Worm (Caenorhabditis elegans) whole organism, young adult: ENCODE results near the gene fbxb-75.
A peak's percentile ranks its signal among the peaks of the same experiment; 100 is the strongest.

Experiments
- B0019.2 ChIP-seq: fragments of 200-800 bp; sonication (Bioruptor generic); conservative IDR thresholded peaks from 2 replicates; pipeline ENCODE4 v1.3.6; 2022; ENCODE audit warnings: missing genetic modification reagents, missing genetic modification characterization, missing compliant biosample characterization
- B0261.1 ChIP-seq: sonication (generic microtip); optimal IDR thresholded peaks from 2 replicates; lab custom pipeline; 2016; ENCODE audit warnings: mild to moderate bottlenecking, missing genetic modification characterization, moderate library complexity, missing compliant biosample characterization
- F10E7.11 ChIP-seq: sonication (generic microtip); optimal IDR thresholded peaks from 2 replicates; lab custom pipeline; 2017; ENCODE audit warnings: mild to moderate bottlenecking, missing genetic modification characterization, moderate library complexity, missing compliant biosample characterization
- F57A8.1 ChIP-seq: fragments of 200-800 bp; sonication (Bioruptor generic); optimal IDR thresholded peaks from 2 replicates; lab custom pipeline; 2018; ENCODE audit warnings: mild to moderate bottlenecking, missing genetic modification characterization, moderate library complexity, missing compliant biosample characterization
- F57C9.4 ChIP-seq: sonication (generic microtip); optimal IDR thresholded peaks from 2 replicates; lab custom pipeline; 2017; ENCODE audit warnings: mild to moderate bottlenecking, missing genetic modification characterization, missing compliant biosample characterization
- Y53G8AR.9 ChIP-seq: fragments of 200-800 bp; sonication (Bioruptor generic); conservative IDR thresholded peaks from 2 replicates; pipeline ENCODE4 v1.3.6; 2022; ENCODE audit warnings: missing genetic modification reagents, missing genetic modification characterization, missing compliant biosample characterization
- Y56A3A.18 ChIP-seq: fragments of 200-800 bp; sonication (Bioruptor generic); IDR thresholded peaks from 2 replicates; pipeline ENCODE4 v1.3.6; 2022; ENCODE audit warnings: missing genetic modification reagents, missing genetic modification characterization, missing compliant biosample characterization
- Y67H2A.10 ChIP-seq: fragments of 200-800 bp; sonication (Bioruptor generic); conservative IDR thresholded peaks from 2 replicates; pipeline ENCODE4 v1.3.6; 2022; ENCODE audit warnings: missing genetic modification reagents, missing genetic modification characterization, missing compliant biosample characterization
- ZK185.1 ChIP-seq: sonication (generic microtip); optimal IDR thresholded peaks from 2 replicates; lab custom pipeline; 2016; ENCODE audit warnings: mild to moderate bottlenecking, missing genetic modification characterization, missing compliant biosample characterization; ENCODE audit not compliant: poor library complexity, severe bottlenecking
- akir-1 ChIP-seq: fragments of 200-800 bp; sonication (Bioruptor generic); optimal IDR thresholded peaks from 2 replicates; lab custom pipeline; 2018; ENCODE audit warnings: mild to moderate bottlenecking, missing genetic modification characterization, moderate library complexity, missing compliant biosample characterization
- aptf-2 ChIP-seq: fragments of 200-800 bp; sonication (Bioruptor generic); conservative IDR thresholded peaks from 2 replicates; pipeline ENCODE4 v1.3.6; 2022; ENCODE audit warnings: missing genetic modification reagents, missing genetic modification characterization, missing compliant biosample characterization
- aptf-3 ChIP-seq: fragments of 200-800 bp; sonication (Bioruptor generic); IDR thresholded peaks from 2 replicates; pipeline ENCODE4 v1.3.6; 2022; ENCODE audit warnings: missing genetic modification characterization, missing compliant biosample characterization
- attf-3 ChIP-seq: fragments of 200-800 bp; sonication (Bioruptor generic); conservative IDR thresholded peaks from 2 replicates; pipeline ENCODE4 v1.3.6; 2022; ENCODE audit warnings: missing genetic modification reagents, missing genetic modification characterization, missing compliant biosample characterization
- attf-6 ChIP-seq: fragments of 200-800 bp; sonication (Bioruptor generic); IDR thresholded peaks from 2 replicates; pipeline ENCODE4 v1.3.6; 2022; ENCODE audit warnings: missing genetic modification reagents, missing genetic modification characterization, missing compliant biosample characterization
- chd-7 ChIP-seq: sonication (generic microtip); optimal IDR thresholded peaks from 2 replicates; lab custom pipeline; 2016; ENCODE audit warnings: mild to moderate bottlenecking, missing genetic modification characterization, moderate library complexity, missing compliant biosample characterization
- die-1 ChIP-seq: sonication (generic microtip); optimal IDR thresholded peaks from 2 replicates; lab custom pipeline; 2016; ENCODE audit warnings: missing genotype, mild to moderate bottlenecking, missing genetic modification characterization, missing compliant biosample characterization
- egl-44 ChIP-seq: fragments of 200-800 bp; sonication (Bioruptor generic); IDR thresholded peaks from 2 replicates; pipeline ENCODE4 v1.3.6; 2022; ENCODE audit warnings: missing genetic modification reagents, missing genetic modification characterization, missing compliant biosample characterization
- egrh-3 ChIP-seq: fragments of 200-800 bp; sonication (Bioruptor generic); IDR thresholded peaks from 2 replicates; pipeline ENCODE4 v1.3.6; 2022; ENCODE audit warnings: missing genetic modification reagents, missing genetic modification characterization, missing compliant biosample characterization
- hrde-1 ChIP-seq: sonication (generic microtip); optimal IDR thresholded peaks from 2 replicates; lab custom pipeline; 2016; ENCODE audit warnings: missing genetic modification characterization, mild to moderate bottlenecking, missing compliant biosample characterization, moderate library complexity, missing genotype, missing genetic modification reagents, borderline replicate concordance
- lin-35 ChIP-seq, 3 experiments: fragments of 150-350 bp in 2 of 3; sonication (generic microtip) in 1 of 3; optimal IDR thresholded peaks; 2 replicates each; lab custom pipeline; 2014 to 2018; ENCODE audit warnings: missing biosample characterization in 3 of 3, missing genetic modification characterization in 3 of 3, missing genetic modification reagents in 3 of 3
- lsy-27 ChIP-seq: sonication (generic microtip); optimal IDR thresholded peaks from 2 replicates; lab custom pipeline; 2017; ENCODE audit warnings: missing genetic modification characterization, mild to moderate bottlenecking, missing compliant biosample characterization, antibody characterized with exemption, missing genotype, borderline replicate concordance; ENCODE audit not compliant: insufficient read depth
- madf-10 ChIP-seq: sonication (generic microtip); optimal IDR thresholded peaks from 2 replicates; lab custom pipeline; 2016; ENCODE audit warnings: mild to moderate bottlenecking, missing genetic modification characterization, missing compliant biosample characterization
- madf-3 ChIP-seq: fragments of 200-800 bp; sonication (Bioruptor generic); IDR thresholded peaks from 2 replicates; pipeline ENCODE4 v1.3.6; 2022; ENCODE audit warnings: missing genetic modification reagents, missing genetic modification characterization, missing compliant biosample characterization
- madf-8 ChIP-seq: fragments of 200-800 bp; sonication (Bioruptor generic); conservative IDR thresholded peaks from 2 replicates; pipeline ENCODE4 v1.3.6; 2022; ENCODE audit warnings: missing genetic modification reagents, missing genetic modification characterization, missing compliant biosample characterization
- mcd-1 ChIP-seq: fragments of 200-800 bp; sonication (Bioruptor generic); IDR thresholded peaks from 2 replicates; pipeline ENCODE4 v1.3.6; 2022; ENCODE audit warnings: missing genetic modification reagents, missing genetic modification characterization, missing compliant biosample characterization
- mes-4 ChIP-seq: sonication (generic microtip); optimal IDR thresholded peaks from 2 replicates; lab custom pipeline; 2016; ENCODE audit warnings: missing genotype, missing genetic modification characterization, missing compliant biosample characterization
- nfyb-1 ChIP-seq: fragments of 200-800 bp; sonication (Bioruptor generic); IDR thresholded peaks from 2 replicates; pipeline ENCODE4 v1.3.6; 2022; ENCODE audit warnings: missing genetic modification reagents, missing genetic modification characterization, missing compliant biosample characterization
- nhr-120 ChIP-seq: fragments of 200-800 bp; sonication (Bioruptor generic); IDR thresholded peaks from 2 replicates; pipeline ENCODE4 v1.3.6; 2022; ENCODE audit warnings: missing genetic modification characterization, missing compliant biosample characterization
- nhr-90 ChIP-seq: sonication (generic microtip); optimal IDR thresholded peaks from 2 replicates; lab custom pipeline; 2016; ENCODE audit warnings: missing genotype, mild to moderate bottlenecking, missing genetic modification characterization, missing compliant biosample characterization
- pha-4 ChIP-seq: fragments of 150-350 bp; sonication (generic microtip); optimal IDR thresholded peaks from 2 replicates; lab custom pipeline; 2014; ENCODE audit warnings: missing biosample characterization, missing genetic modification reagents, missing genetic modification characterization
- rec-8 ChIP-seq, 2 experiments: sonication (generic microtip); optimal IDR thresholded peaks; 2 replicates each; lab custom pipeline; 2016; ENCODE audit warnings: mild to moderate bottlenecking in 2 of 2, missing genetic modification characterization in 2 of 2, missing genetic modification reagents in 2 of 2, missing genotype in 2 of 2, missing biosample characterization in 1 of 2, missing compliant biosample characterization in 1 of 2, moderate library complexity in 1 of 2
- repo-1 ChIP-seq: sonication (generic microtip); optimal IDR thresholded peaks from 2 replicates; lab custom pipeline; 2017; ENCODE audit warnings: mild to moderate bottlenecking, missing genetic modification characterization, missing compliant biosample characterization
- sptf-2 ChIP-seq: fragments of 200-800 bp; sonication (Bioruptor generic); optimal IDR thresholded peaks from 2 replicates; lab custom pipeline; 2018; ENCODE audit warnings: mild to moderate bottlenecking, missing genetic modification characterization, missing compliant biosample characterization
- tbp1 ChIP-seq: fragments of 200-800 bp; sonication (Bioruptor generic); optimal IDR thresholded peaks from 2 replicates; lab custom pipeline; 2018; ENCODE audit warnings: mild to moderate bottlenecking, missing genetic modification characterization, missing compliant biosample characterization
- tlf-1 ChIP-seq: fragments of 200-800 bp; sonication (Bioruptor generic); optimal IDR thresholded peaks from 2 replicates; lab custom pipeline; 2018; ENCODE audit warnings: mild to moderate bottlenecking, missing genetic modification characterization, missing compliant biosample characterization
- unc-62 ChIP-seq: fragments of 150-350 bp; optimal IDR thresholded peaks from 2 replicates; lab custom pipeline; 2014; ENCODE audit warnings: missing biosample characterization, missing genetic modification reagents, missing genetic modification characterization
- ztf-22 ChIP-seq: fragments of 200-800 bp; sonication (Bioruptor generic); optimal IDR thresholded peaks from 2 replicates; lab custom pipeline; 2018; ENCODE audit warnings: mild to moderate bottlenecking, missing genetic modification characterization, moderate library complexity, missing compliant biosample characterization
- ztf-25 ChIP-seq: fragments of 200-800 bp; sonication (Bioruptor generic); IDR thresholded peaks from 2 replicates; pipeline ENCODE4 v1.3.6; 2022; ENCODE audit warnings: missing genetic modification reagents, missing genetic modification characterization, missing compliant biosample characterization
- ztf-3 ChIP-seq: fragments of 200-800 bp; sonication (Bioruptor generic); optimal IDR thresholded peaks from 2 replicates; lab custom pipeline; 2018; ENCODE audit warnings: mild to moderate bottlenecking, missing genetic modification characterization, missing compliant biosample characterization

The fbxb-75 gene

DNA sequence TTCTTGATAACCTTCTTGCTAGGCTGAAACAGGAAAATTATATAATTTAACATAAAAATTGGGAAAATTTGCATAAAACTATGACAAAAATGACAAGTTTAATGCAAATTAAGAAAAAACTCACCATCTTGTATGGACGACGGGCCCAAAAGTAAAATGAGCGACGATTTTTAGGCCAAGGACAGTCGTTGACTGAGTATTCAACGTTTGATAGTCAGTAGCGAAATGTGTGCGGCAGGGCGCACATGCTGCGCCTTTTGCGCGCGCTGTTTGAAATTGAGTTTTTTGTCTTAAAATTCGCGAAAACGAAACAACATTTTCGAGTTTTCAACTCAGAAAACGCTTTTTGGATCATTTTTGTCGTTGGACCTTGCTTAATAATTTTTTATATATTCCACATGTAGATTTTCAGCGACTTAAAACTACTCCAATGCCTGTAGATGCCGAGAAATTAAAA, 50.5 kb downstream of the fbxb-75 start, which contains the start of the genes rpl-7A and set-21 (continued):
- no peak for TF ChIP-seq akir-1 (GFP tag; lab: Kevin White, UChicago)
- TF ChIP-seq attf-3 (GFP tag; lab: Robert Waterston, UW): peak; percentile 87
- TF ChIP-seq egl-44 (GFP tag; lab: Robert Waterston, UW): peak; percentile 62; the same call in 1 of the 2 replicates
- peak; percentile 99 for TF ChIP-seq Y53G8AR.9
- peak; percentile 95 for TF ChIP-seq B0019.2 (GFP tag; lab: Robert Waterston, UW)
- TF ChIP-seq attf-6 (GFP tag; lab: Robert Waterston, UW): peak; percentile 78
- peak; percentile 98 for TF ChIP-seq tlf-1 (GFP tag; lab: Kevin White, UChicago)
- peak; percentile 75 for TF ChIP-seq tbp1 (GFP tag; lab: Kevin White, UChicago)
- TF ChIP-seq sptf-2 (GFP tag; lab: Kevin White, UChicago): no peak
- TF ChIP-seq ZK185.1 (tag; lab: Kevin White, UChicago): peak; percentile 90
- TF ChIP-seq madf-10 (tag; lab: Kevin White, UChicago): peak; percentile 76
- TF ChIP-seq rec-8 (tag; optimal IDR thresholded peaks at IDR 0.05; lab: Kevin White, UChicago): no peak
- peak; percentile 63 to 97 (median 81) for TF ChIP-seq lin-35 (GFP tag; optimal IDR thresholded peaks at IDR 0.05; lab: Kevin White, UChicago)
- TF ChIP-seq aptf-3 (GFP tag; lab: Robert Waterston, UW): no peak
- TF ChIP-seq egrh-3 (GFP tag; lab: Robert Waterston, UW): peak; percentile 69
- TF ChIP-seq ztf-25 (GFP tag; lab: Robert Waterston, UW): 0 out of 2 replicates have a peak, but pooled peaks have one; percentile 19
- no peak for TF ChIP-seq die-1 (tag; lab: Kevin White, UChicago)
- peak; percentile 67; the same call in 1 of the 2 replicates for TF ChIP-seq Y56A3A.18
- no peak for TF ChIP-seq ztf-3
- TF ChIP-seq lsy-27 (tag; lab: Kevin White, UChicago): no peak
- TF ChIP-seq hrde-1 (tag; lab: Kevin White, UChicago): peak; percentile 46
- TF ChIP-seq madf-8: peak; percentile 86
- TF ChIP-seq nhr-120 (GFP tag; lab: Robert Waterston, UW): no peak
- TF ChIP-seq nfyb-1 (GFP tag; lab: Robert Waterston, UW): peak; percentile 98
- TF ChIP-seq unc-62 (GFP tag; lab: Kevin White, UChicago): no peak
- TF ChIP-seq aptf-2 (GFP tag; lab: Robert Waterston, UW): peak; percentile 88
- peak; percentile 36 for TF ChIP-seq nhr-90 (tag; lab: Kevin White, UChicago)
- peak; percentile 60 for TF ChIP-seq F57C9.4 (tag; lab: Kevin White, UChicago)
- peak; percentile 72 for TF ChIP-seq chd-7 (tag; lab: Kevin White, UChicago)
- TF ChIP-seq pha-4 (tag; lab: Kevin White, UChicago): no peak
- TF ChIP-seq F57A8.1 (GFP tag; lab: Kevin White, UChicago): no peak
- peak; percentile 47 for TF ChIP-seq ztf-22 (GFP tag; lab: Kevin White, UChicago)
- peak; percentile 80 for TF ChIP-seq repo-1 (tag; lab: Kevin White, UChicago)
- TF ChIP-seq F10E7.11 (tag; lab: Kevin White, UChicago): no peak
- peak; percentile 100 for TF ChIP-seq mcd-1 (GFP tag; lab: Robert Waterston, UW)
- peak; percentile 87 for TF ChIP-seq Y67H2A.10
- TF ChIP-seq madf-3: peak; percentile 97
- TF ChIP-seq mes-4: no peak
- TF ChIP-seq B0261.1 (tag; lab: Kevin White, UChicago): no peak
